Fruit fly (Drosophila melanogaster): Measurements from ENCODE around the gene DhpD.

DNA sequence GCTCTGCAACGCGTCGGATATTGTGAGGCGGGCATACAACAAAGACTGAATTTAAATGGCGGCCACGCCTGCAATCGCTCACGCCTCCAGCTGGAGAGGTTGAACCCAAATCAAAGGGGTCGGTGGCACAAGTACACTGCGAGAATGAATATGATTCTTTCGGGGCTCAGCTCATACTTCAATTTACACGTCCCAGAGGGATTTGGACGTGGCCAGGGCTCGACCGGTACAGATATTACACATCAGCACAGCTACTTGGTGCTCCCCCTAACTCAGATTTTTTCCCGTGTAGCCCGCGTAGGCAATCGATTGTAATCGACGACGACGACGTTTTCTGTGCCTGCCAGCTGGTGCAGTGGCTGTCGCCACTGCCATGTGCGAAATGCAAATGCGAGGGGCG, 15.0 kb downstream of the DhpD start:
- TF ChIP-seq CG8119 (GFP tag; IDR thresholded peaks at IDR 0.05) = peak; percentile 88
- TF ChIP-seq Blimp-1 (GFP tag; optimal IDR thresholded peaks at IDR 0.05) = no peak

Data from whole organism, prepupa.